Worm (Caenorhabditis elegans) whole organism, L4 larva: ENCODE measurements around the gene C15H9.2.

Experiments
- fkh-10 ChIP-seq: fragments of 150-350 bp; optimal IDR thresholded peaks from 2 replicates; lab custom pipeline; 2014; ENCODE audit warnings: missing biosample characterization, missing genetic modification reagents, missing genetic modification characterization
- nhr-42 ChIP-seq: fragments of 200-800 bp; sonication (Bioruptor generic); IDR thresholded peaks from 2 replicates; pipeline ENCODE4 v1.3.6; 2022; ENCODE audit warnings: missing genetic modification characterization, missing compliant biosample characterization
- unc-62 ChIP-seq, 3 experiments: fragments of 150-350 bp in 1 of 3; sonication (generic microtip); optimal IDR thresholded peaks in 2 of 3; peaks in 1 of 3; 1 replicate in 1 of 3; 2 replicates in 2 of 3; lab custom pipeline; 2014 to 2017; ENCODE audit warnings: missing biosample characterization in 3 of 3, missing genetic modification characterization in 3 of 3, missing genetic modification reagents in 3 of 3, missing genotype in 1 of 3

DNA sequence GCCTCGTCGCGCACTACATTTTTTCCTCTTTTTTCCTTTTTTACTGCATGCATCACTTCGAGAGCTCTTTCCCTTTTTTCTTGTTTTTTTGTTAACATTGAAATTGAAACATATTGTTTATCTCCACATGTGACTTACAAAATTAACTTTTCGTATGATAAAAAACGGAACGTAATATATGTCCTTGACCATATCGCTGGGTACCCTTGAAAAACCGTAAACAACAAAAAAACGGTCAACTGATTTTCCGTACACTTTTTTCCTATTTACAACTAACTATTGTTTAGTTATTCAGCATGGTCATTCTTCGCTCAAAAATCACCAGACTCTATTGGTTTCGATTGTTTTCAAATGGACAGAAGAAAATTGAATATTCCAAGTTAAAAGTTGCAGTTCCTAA, 3.7 kb downstream of the C15H9.2 start, which contains the start of gene nnt-1:
- TF ChIP-seq unc-62 (GFP tag; optimal IDR thresholded peaks at IDR 0.05 in 1 of 2; lab: Kevin White, UChicago), result no peak
- no peak for TF ChIP-seq unc-62 (tag; optimal IDR thresholded peaks at IDR 0.05; lab: Kevin White, UChicago)
- no peak for TF ChIP-seq fkh-10 (GFP tag; lab: Kevin White, UChicago)
- no peak for TF ChIP-seq nhr-42 (GFP tag; lab: Robert Waterston, UW)
